Worm (Caenorhabditis elegans): ENCODE results near the gene F44G4.3.

Gene F44G4.3

DNA sequence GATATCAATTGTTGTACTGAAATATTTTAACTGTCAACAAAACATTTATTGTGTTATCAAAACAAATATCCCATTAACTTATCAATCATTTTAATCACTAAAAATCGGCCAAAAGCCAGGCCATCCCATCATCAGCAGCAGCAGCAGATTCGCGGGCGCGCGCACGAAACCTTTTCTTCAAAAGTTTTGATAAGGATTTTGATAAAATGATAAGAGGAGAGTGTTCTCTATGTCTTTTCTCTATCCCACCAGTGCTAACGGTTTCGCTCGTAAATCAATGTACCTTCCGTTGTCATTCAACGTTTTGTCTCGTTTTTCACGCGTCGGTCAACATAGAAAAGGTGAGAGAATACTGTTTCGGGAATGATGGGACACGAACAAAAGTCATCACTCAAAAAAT lies 30.6 kb upstream of the F44G4.3 start:
- TF ChIP-seq pes-1 (GFP tag; IDR thresholded peaks at IDR 0.05), result no peak
- TF ChIP-seq hmg-4 (GFP tag; optimal IDR thresholded peaks at IDR 0.05), result no peak
- no peak for TF ChIP-seq hnd-1 (tag; optimal IDR thresholded peaks at IDR 0.05)
- TF ChIP-seq ceh-13 (GFP tag; optimal IDR thresholded peaks at IDR 0.05), result no peak
- no peak for TF ChIP-seq sea-1 (GFP tag; conservative IDR thresholded peaks at IDR 0.05)
- TF ChIP-seq ets-7 (tag; optimal IDR thresholded peaks at IDR 0.05), result no peak
- no peak for TF ChIP-seq flt-1 (GFP tag; IDR thresholded peaks at IDR 0.05)
- no peak for TF ChIP-seq F13C5.2 (tag; optimal IDR thresholded peaks at IDR 0.05)
- no peak for TF ChIP-seq ceh-36 (tag; optimal IDR thresholded peaks at IDR 0.05)
- no peak for TF ChIP-seq hmbx-1 (tag; optimal IDR thresholded peaks at IDR 0.05)
- no peak for TF ChIP-seq B0310.2 (tag; optimal IDR thresholded peaks at IDR 0.05)
- no peak for TF ChIP-seq ama-1 (optimal IDR thresholded peaks at IDR 0.05)
- TF ChIP-seq tra-4 (tag; optimal IDR thresholded peaks at IDR 0.05), result no peak
- no peak for TF ChIP-seq scrt-1 (GFP tag; IDR thresholded peaks at IDR 0.05)
- no peak for TF ChIP-seq tbx-11 (GFP tag; IDR thresholded peaks at IDR 0.05)

DNA sequence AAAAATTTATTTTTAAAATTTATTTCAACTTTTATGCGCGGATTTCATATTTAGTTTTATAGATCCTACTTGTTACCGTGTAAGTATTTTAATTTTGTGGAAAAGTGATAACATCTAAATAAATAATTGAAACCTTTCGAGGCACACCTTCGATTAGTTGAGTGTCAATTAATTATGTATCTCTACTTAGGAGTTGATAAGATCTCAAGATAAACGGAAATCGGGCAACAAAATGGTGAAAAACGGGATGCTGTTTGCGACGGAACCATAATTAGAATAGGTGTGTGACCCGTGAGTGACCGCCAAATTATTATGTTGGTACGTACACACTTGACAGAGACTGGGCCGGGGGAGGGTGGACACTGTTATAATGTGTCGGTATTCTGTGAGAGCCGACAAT lies 28.9 kb upstream of the F44G4.3 start:
- TF ChIP-seq hmg-4 (GFP tag; optimal IDR thresholded peaks at IDR 0.05), result no peak
- TF ChIP-seq ets-7 (tag; optimal IDR thresholded peaks at IDR 0.05), result no peak
- TF ChIP-seq scrt-1 (GFP tag; IDR thresholded peaks at IDR 0.05), result no peak
- TF ChIP-seq pes-1 (GFP tag; IDR thresholded peaks at IDR 0.05), result no peak
- TF ChIP-seq aly-1 (tag; optimal IDR thresholded peaks at IDR 0.05), result no peak
- no peak for TF ChIP-seq F13C5.2 (tag; optimal IDR thresholded peaks at IDR 0.05)
- TF ChIP-seq tbx-11 (GFP tag; IDR thresholded peaks at IDR 0.05), result no peak
- no peak for TF ChIP-seq hmbx-1 (tag; optimal IDR thresholded peaks at IDR 0.05)
- TF ChIP-seq sea-1 (GFP tag; conservative IDR thresholded peaks at IDR 0.05), result no peak
- no peak for TF ChIP-seq tra-4 (tag; optimal IDR thresholded peaks at IDR 0.05)
- TF ChIP-seq B0310.2 (tag; optimal IDR thresholded peaks at IDR 0.05), result no peak
- TF ChIP-seq tbx-37 (GFP tag; conservative IDR thresholded peaks at IDR 0.05), result no peak

DNA sequence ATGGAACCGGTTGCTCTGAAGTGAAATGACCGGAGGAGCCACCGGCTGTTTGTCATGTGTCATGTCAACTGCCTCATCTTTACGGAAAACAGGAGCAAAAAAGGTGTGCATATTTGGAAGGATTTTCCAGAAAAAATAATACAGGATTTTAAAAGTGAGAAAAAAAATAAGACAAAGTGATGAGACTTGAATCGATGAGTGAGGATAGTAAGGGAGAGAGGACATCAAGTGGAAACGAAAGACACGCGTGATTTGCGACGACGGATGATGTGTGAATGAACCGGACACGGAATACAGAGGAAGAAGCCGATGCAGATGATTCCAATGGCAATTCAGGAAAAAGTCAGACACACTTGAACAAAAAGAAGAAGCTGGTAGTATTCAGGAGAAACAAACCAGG lies 26.9 kb upstream of the F44G4.3 start:
- TF ChIP-seq scrt-1 (GFP tag; IDR thresholded peaks at IDR 0.05) (no peak), sea-1 (GFP tag; conservative IDR thresholded peaks at IDR 0.05) (no peak), hmg-4 (GFP tag; optimal IDR thresholded peaks at IDR 0.05) (no peak), F13C5.2 (tag; optimal IDR thresholded peaks at IDR 0.05) (no peak), aly-1 (tag; optimal IDR thresholded peaks at IDR 0.05) (no peak), hmbx-1 (tag; optimal IDR thresholded peaks at IDR 0.05) (no peak), ceh-36 (tag; optimal IDR thresholded peaks at IDR 0.05) (no peak)

DNA sequence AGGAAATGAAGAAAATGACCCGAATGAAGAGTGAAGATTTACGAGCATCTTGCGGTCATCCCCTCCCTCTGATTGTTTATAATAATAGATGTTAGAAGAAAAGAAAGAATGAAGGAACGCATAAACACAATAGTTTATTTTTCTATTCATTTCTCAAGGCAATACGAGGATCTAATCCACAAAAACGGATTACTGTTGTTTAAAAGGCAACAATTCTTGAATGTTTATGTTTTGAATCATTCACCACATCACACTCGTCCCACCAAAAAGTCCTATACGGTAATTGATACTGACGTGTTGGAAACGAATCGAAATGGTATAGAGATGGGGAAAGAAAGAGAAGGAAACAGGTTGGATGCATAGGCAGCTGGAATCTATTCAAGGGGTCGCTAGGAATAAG lies 24.2 kb upstream of the F44G4.3 start:
- no peak for TF ChIP-seq hmg-4 (GFP tag; optimal IDR thresholded peaks at IDR 0.05)
- no peak for TF ChIP-seq ceh-36 (tag; optimal IDR thresholded peaks at IDR 0.05)
- no peak for TF ChIP-seq ets-7 (tag; optimal IDR thresholded peaks at IDR 0.05)
- no peak for TF ChIP-seq hnd-1 (tag; optimal IDR thresholded peaks at IDR 0.05)
- TF ChIP-seq tra-4 (tag; optimal IDR thresholded peaks at IDR 0.05), result no peak
- no peak for TF ChIP-seq tbx-11 (GFP tag; IDR thresholded peaks at IDR 0.05)
- TF ChIP-seq ceh-13 (GFP tag; optimal IDR thresholded peaks at IDR 0.05), result no peak
- TF ChIP-seq flt-1 (GFP tag; IDR thresholded peaks at IDR 0.05), result no peak
- no peak for TF ChIP-seq B0310.2 (tag; optimal IDR thresholded peaks at IDR 0.05)
- TF ChIP-seq aly-1 (tag; optimal IDR thresholded peaks at IDR 0.05), result no peak
- TF ChIP-seq F13C5.2 (tag; optimal IDR thresholded peaks at IDR 0.05), result no peak
- no peak for TF ChIP-seq ama-1 (optimal IDR thresholded peaks at IDR 0.05)

ce11 chrII:9019704-9020103 lies 22.2 kb upstream of the F44G4.3 start, which contains the start of gene dep-1:
Gene dep-1, minus strand, starts transcription at chrII:9019798.
- no peak for TF ChIP-seq aly-1 (tag; optimal IDR thresholded peaks at IDR 0.05)
- TF ChIP-seq F13C5.2 (tag; optimal IDR thresholded peaks at IDR 0.05), result no peak
- no peak for TF ChIP-seq flt-1 (GFP tag; IDR thresholded peaks at IDR 0.05)
- TF ChIP-seq hmbx-1 (tag; optimal IDR thresholded peaks at IDR 0.05), result no peak
- TF ChIP-seq tbx-37 (GFP tag; conservative IDR thresholded peaks at IDR 0.05), result no peak
- no peak for TF ChIP-seq hmg-4 (GFP tag; optimal IDR thresholded peaks at IDR 0.05)
- no peak for TF ChIP-seq B0310.2 (tag; optimal IDR thresholded peaks at IDR 0.05)
- TF ChIP-seq ceh-36 (tag; optimal IDR thresholded peaks at IDR 0.05), result no peak
- TF ChIP-seq ama-1 (optimal IDR thresholded peaks at IDR 0.05), result no peak
- TF ChIP-seq ets-7 (tag; optimal IDR thresholded peaks at IDR 0.05), result no peak
- no peak for TF ChIP-seq scrt-1 (GFP tag; IDR thresholded peaks at IDR 0.05)
- TF ChIP-seq tra-4 (tag; optimal IDR thresholded peaks at IDR 0.05), result no peak
- no peak for TF ChIP-seq pes-1 (GFP tag; IDR thresholded peaks at IDR 0.05)
- TF ChIP-seq sea-1 (GFP tag; conservative IDR thresholded peaks at IDR 0.05), result no peak
- no peak for TF ChIP-seq tbx-11 (GFP tag; IDR thresholded peaks at IDR 0.05)
- TF ChIP-seq ceh-13 (GFP tag; optimal IDR thresholded peaks at IDR 0.05), result no peak
- TF ChIP-seq hnd-1 (tag; optimal IDR thresholded peaks at IDR 0.05), result no peak

DNA sequence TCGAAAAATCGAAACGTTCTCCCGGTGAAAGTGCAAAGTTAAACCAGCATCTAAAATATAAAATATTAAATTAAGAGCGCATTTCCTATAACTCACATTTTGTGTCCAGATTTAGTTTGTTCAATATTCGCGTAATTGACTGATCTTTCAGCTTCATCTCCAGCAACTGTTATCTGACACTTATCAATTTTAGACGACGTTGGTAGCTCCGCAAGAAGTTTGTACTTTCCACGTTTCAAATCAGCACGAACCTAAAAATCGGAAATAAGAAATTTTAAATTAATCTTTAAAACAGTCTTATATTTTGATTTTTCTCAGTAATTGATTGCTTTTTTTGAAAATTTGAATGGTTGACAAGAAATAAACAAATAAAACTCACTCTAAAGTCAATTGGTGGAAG lies 20.2 kb upstream of the F44G4.3 start:
- TF ChIP-seq ceh-36 (tag; optimal IDR thresholded peaks at IDR 0.05), result no peak
- no peak for TF ChIP-seq hmbx-1 (tag; optimal IDR thresholded peaks at IDR 0.05)

ce11 chrII:9014877-9015505 lies 17.5 kb upstream of the F44G4.3 start:
- no peak for TF ChIP-seq ets-7 (tag; optimal IDR thresholded peaks at IDR 0.05)
- TF ChIP-seq ama-1 (optimal IDR thresholded peaks at IDR 0.05), result no peak
- no peak for TF ChIP-seq flt-1 (GFP tag; IDR thresholded peaks at IDR 0.05)
- TF ChIP-seq F13C5.2 (tag; optimal IDR thresholded peaks at IDR 0.05), result no peak
- TF ChIP-seq hmg-4 (GFP tag; optimal IDR thresholded peaks at IDR 0.05), result no peak
- TF ChIP-seq ceh-13 (GFP tag; optimal IDR thresholded peaks at IDR 0.05), result no peak
- TF ChIP-seq aly-1 (tag; optimal IDR thresholded peaks at IDR 0.05), result no peak
- TF ChIP-seq hmbx-1 (tag; optimal IDR thresholded peaks at IDR 0.05), result no peak
- TF ChIP-seq tbx-37 (GFP tag; conservative IDR thresholded peaks at IDR 0.05), result no peak
- no peak for TF ChIP-seq ceh-36 (tag; optimal IDR thresholded peaks at IDR 0.05)
- TF ChIP-seq hnd-1 (tag; optimal IDR thresholded peaks at IDR 0.05), result no peak

DNA sequence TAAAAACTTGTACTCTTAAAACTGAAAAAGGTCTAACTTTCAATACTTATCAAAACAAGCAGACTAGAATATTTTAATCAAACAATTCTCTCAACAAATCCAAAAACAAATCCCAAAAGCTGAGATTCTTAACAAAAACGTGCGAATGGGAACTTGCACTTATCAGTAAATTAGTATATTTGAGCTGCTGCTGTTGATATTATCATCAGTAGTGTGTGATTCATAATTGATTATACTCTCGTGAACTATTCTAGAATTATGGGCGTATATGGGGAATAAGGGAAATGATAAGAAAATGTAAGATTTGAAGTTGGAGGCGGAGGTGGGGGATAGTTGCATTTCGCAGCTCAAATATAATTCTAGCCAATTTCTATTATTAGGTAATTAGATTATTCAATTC lies 16.7 kb upstream of the F44G4.3 start:
- TF ChIP-seq hmbx-1 (tag; optimal IDR thresholded peaks at IDR 0.05), result no peak
- no peak for TF ChIP-seq F13C5.2 (tag; optimal IDR thresholded peaks at IDR 0.05)
- no peak for TF ChIP-seq tra-4 (tag; optimal IDR thresholded peaks at IDR 0.05)
- no peak for TF ChIP-seq flt-1 (GFP tag; IDR thresholded peaks at IDR 0.05)
- no peak for TF ChIP-seq scrt-1 (GFP tag; IDR thresholded peaks at IDR 0.05)
- TF ChIP-seq pes-1 (GFP tag; IDR thresholded peaks at IDR 0.05), result no peak
- TF ChIP-seq aly-1 (tag; optimal IDR thresholded peaks at IDR 0.05), result no peak
- no peak for TF ChIP-seq hmg-4 (GFP tag; optimal IDR thresholded peaks at IDR 0.05)
- TF ChIP-seq hnd-1 (tag; optimal IDR thresholded peaks at IDR 0.05), result no peak
- no peak for TF ChIP-seq ets-7 (tag; optimal IDR thresholded peaks at IDR 0.05)
- no peak for TF ChIP-seq tbx-37 (GFP tag; conservative IDR thresholded peaks at IDR 0.05)
- no peak for TF ChIP-seq tbx-11 (GFP tag; IDR thresholded peaks at IDR 0.05)
- no peak for TF ChIP-seq sea-1 (GFP tag; conservative IDR thresholded peaks at IDR 0.05)
- TF ChIP-seq ama-1 (optimal IDR thresholded peaks at IDR 0.05), result no peak
- TF ChIP-seq B0310.2 (tag; optimal IDR thresholded peaks at IDR 0.05), result no peak
- TF ChIP-seq ceh-13 (GFP tag; optimal IDR thresholded peaks at IDR 0.05), result no peak
- no peak for TF ChIP-seq ceh-36 (tag; optimal IDR thresholded peaks at IDR 0.05)

Measured in whole organism, early embryonic.